Fruit fly (Drosophila melanogaster): Measurements from ENCODE around the gene CG1637.

DNA sequence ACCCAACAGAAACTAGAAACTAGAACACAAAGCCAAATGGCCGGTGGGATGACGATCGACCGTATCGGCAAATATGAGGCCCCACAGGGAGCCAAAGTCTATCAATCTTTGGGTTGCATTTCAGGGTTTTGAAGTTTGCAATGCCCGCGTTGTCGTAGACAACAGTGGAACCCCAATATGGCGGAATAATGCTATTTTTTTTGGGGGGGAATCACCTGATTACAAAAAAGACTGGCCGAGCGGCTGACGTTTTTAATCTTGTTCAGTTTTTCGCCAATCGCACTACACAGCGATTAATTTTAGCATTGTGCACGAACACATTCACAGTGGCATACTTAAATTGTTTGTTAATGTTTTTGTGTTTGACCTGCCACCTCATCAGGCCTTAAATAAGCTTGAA lies 1.2 kb downstream of the CG1637 start:
- no peak for TF ChIP-seq Crg-1 (GFP tag; optimal IDR thresholded peaks at IDR 0.05)
- no peak for TF ChIP-seq Clk (GFP tag; optimal IDR thresholded peaks at IDR 0.05)
- no peak for TF ChIP-seq kay (GFP tag; ENCODE audit: borderline replicate concordance)
- no peak for TF ChIP-seq CG7101 (tag; optimal IDR thresholded peaks at IDR 0.05)
- TF ChIP-seq CG11617 (GFP tag; optimal IDR thresholded peaks at IDR 0.05), result no peak
- no peak for TF ChIP-seq CG7045 (GFP tag; optimal IDR thresholded peaks at IDR 0.05)
- no peak for TF ChIP-seq CG12768 (GFP tag; optimal IDR thresholded peaks at IDR 0.05)
- TF ChIP-seq CG33017 (tag; optimal IDR thresholded peaks at IDR 0.05), result no peak
- no peak for TF ChIP-seq CG5204 (GFP tag; optimal IDR thresholded peaks at IDR 0.05)
- no peak for TF ChIP-seq CG1620 (GFP tag; optimal IDR thresholded peaks at IDR 0.05)
- TF ChIP-seq tj (GFP tag; optimal IDR thresholded peaks at IDR 0.05), result no peak
